Fruit fly (Drosophila melanogaster) whole organism, prepupa: ENCODE measurements around the gene Dlic.

Source experiments
- CG10631 ChIP-seq: fragments of 200-800 bp; sonication (Bioruptor generic); optimal IDR thresholded peaks from 2 replicates; lab custom pipeline; 2016; ENCODE audit warnings: missing biosample characterization, missing genetic modification characterization
- CG10669 ChIP-seq: fragments of 200-800 bp; sonication (Bioruptor generic); optimal IDR thresholded peaks from 3 replicates; lab custom pipeline; 2018; ENCODE audit warnings: missing biosample characterization, mild to moderate bottlenecking, missing genetic modification characterization, moderate library complexity
- CG11762 ChIP-seq: fragments of 200-800 bp; sonication (Bioruptor generic); optimal IDR thresholded peaks from 3 replicates; lab custom pipeline; 2016; ENCODE audit warnings: missing biosample characterization, missing genetic modification characterization; ENCODE audit not compliant: insufficient read depth
- CG15336 ChIP-seq: fragments of 200-800 bp; sonication (Bioruptor generic); IDR thresholded peaks from 2 replicates; pipeline ENCODE4 v1.3.6; 2022; ENCODE audit warnings: missing biosample characterization, missing genetic modification characterization
- CG16779 ChIP-seq: fragments of 200-800 bp; sonication (Bioruptor generic); optimal IDR thresholded peaks from 3 replicates; lab custom pipeline; 2017; ENCODE audit warnings: missing biosample characterization, mild to moderate bottlenecking, missing genetic modification characterization
- CG3032 ChIP-seq: fragments of 200-800 bp; optimal IDR thresholded peaks from 2 replicates; lab custom pipeline; 2019; ENCODE audit warnings: missing biosample characterization, mild to moderate bottlenecking, missing genetic modification characterization, moderate library complexity
- CG31627 ChIP-seq: fragments of 200-800 bp; sonication (Bioruptor generic); optimal IDR thresholded peaks from 3 replicates; lab custom pipeline; 2016; ENCODE audit warnings: missing biosample characterization, missing genetic modification characterization
- CG32006 ChIP-seq: fragments of 200-800 bp; sonication (Bioruptor generic); optimal IDR thresholded peaks from 3 replicates; lab custom pipeline; 2017; ENCODE audit warnings: missing biosample characterization, mild to moderate bottlenecking, missing genetic modification characterization
- CG34406 ChIP-seq: fragments of 200-800 bp; sonication (Bioruptor generic); optimal IDR thresholded peaks from 3 replicates; lab custom pipeline; 2016; ENCODE audit warnings: missing biosample characterization, missing genetic modification characterization
- CG3919 ChIP-seq: fragments of 200-800 bp; sonication (Bioruptor generic); optimal IDR thresholded peaks from 3 replicates; lab custom pipeline; 2016; ENCODE audit warnings: missing biosample characterization, missing genetic modification characterization
- CG6276 ChIP-seq: fragments of 200-800 bp; sonication (Bioruptor generic); optimal IDR thresholded peaks from 2 replicates; lab custom pipeline; 2017; ENCODE audit warnings: missing biosample characterization, mild to moderate bottlenecking, missing genetic modification characterization
- CG6792 ChIP-seq: fragments of 200-800 bp; sonication (Bioruptor generic); optimal IDR thresholded peaks from 3 replicates; lab custom pipeline; 2016; ENCODE audit warnings: missing biosample characterization, missing genetic modification characterization
- CG6808 ChIP-seq: fragments of 200-800 bp; sonication (Bioruptor generic); optimal IDR thresholded peaks from 3 replicates; lab custom pipeline; 2017; ENCODE audit warnings: missing biosample characterization, missing genetic modification characterization, mild to moderate bottlenecking, moderate library complexity, missing genetic modification reagents
- CG6854 ChIP-seq: fragments of 200-800 bp; sonication (Bioruptor generic); optimal IDR thresholded peaks from 2 replicates; lab custom pipeline; 2017; ENCODE audit warnings: missing biosample characterization, mild to moderate bottlenecking, missing genetic modification characterization
- CG8119 ChIP-seq: fragments of 200-800 bp; sonication (Bioruptor generic); IDR thresholded peaks from 3 replicates; pipeline ENCODE4 v1.3.6; 2022; ENCODE audit warnings: missing biosample characterization, missing genetic modification characterization
- CG8319 ChIP-seq: fragments of 200-800 bp; sonication (Bioruptor generic); optimal IDR thresholded peaks from 3 replicates; lab custom pipeline; 2016; ENCODE audit warnings: missing biosample characterization, missing genetic modification characterization
- CG8632 ChIP-seq: fragments of 200-800 bp; sonication (Bioruptor generic); optimal IDR thresholded peaks from 3 replicates; lab custom pipeline; 2016; ENCODE audit warnings: missing biosample characterization, missing genetic modification characterization
- Eip75B ChIP-seq: fragments of 200-800 bp; sonication (Bioruptor generic); optimal IDR thresholded peaks from 3 replicates; lab custom pipeline; 2016; ENCODE audit warnings: missing biosample characterization, missing genetic modification characterization
- Eip78C ChIP-seq: fragments of 200-800 bp; sonication (Bioruptor generic); peaks from one replicate; lab custom pipeline; 2016; ENCODE audit warnings: missing biosample characterization, missing genetic modification characterization
- Ets21C ChIP-seq: fragments of 200-800 bp; sonication (Bioruptor generic); optimal IDR thresholded peaks from 3 replicates; lab custom pipeline; 2016; ENCODE audit warnings: missing biosample characterization, missing genetic modification characterization
- Ets96B ChIP-seq: fragments of 200-800 bp; optimal IDR thresholded peaks from 2 replicates; lab custom pipeline; 2019; ENCODE audit warnings: missing biosample characterization, mild to moderate bottlenecking, missing genetic modification characterization, moderate library complexity
- Hr38 ChIP-seq: sonication (Bioruptor generic); optimal IDR thresholded peaks from 2 replicates; lab custom pipeline; 2016; ENCODE audit warnings: missing biosample characterization, missing genetic modification characterization
- Hr39 ChIP-seq: fragments of 200-800 bp; sonication (Bioruptor generic); optimal IDR thresholded peaks from 2 replicates; lab custom pipeline; 2016; ENCODE audit warnings: missing biosample characterization, missing genetic modification characterization
- Hr4 ChIP-seq: fragments of 200-800 bp; sonication (Bioruptor generic); optimal IDR thresholded peaks from 3 replicates; lab custom pipeline; 2016; ENCODE audit warnings: missing biosample characterization, missing genetic modification characterization
- Lpt ChIP-seq: fragments of 200-800 bp; sonication (Bioruptor generic); optimal IDR thresholded peaks from 3 replicates; lab custom pipeline; 2016; ENCODE audit warnings: missing biosample characterization, missing genetic modification characterization
- Met ChIP-seq: fragments of 200-800 bp; sonication (Bioruptor generic); optimal IDR thresholded peaks from 3 replicates; lab custom pipeline; 2016; ENCODE audit warnings: missing biosample characterization, missing genetic modification characterization
- OdsH ChIP-seq: fragments of 200-800 bp; sonication (Bioruptor generic); optimal IDR thresholded peaks from 3 replicates; lab custom pipeline; 2016; ENCODE audit warnings: missing biosample characterization, missing genetic modification characterization
- Smox ChIP-seq: fragments of 200-800 bp; sonication (Bioruptor generic); optimal IDR thresholded peaks from 3 replicates; lab custom pipeline; 2016; ENCODE audit warnings: missing biosample characterization, missing genetic modification characterization
- Sox102F ChIP-seq: fragments of 200-800 bp; sonication (Bioruptor generic); optimal IDR thresholded peaks from 2 replicates; lab custom pipeline; 2016; ENCODE audit warnings: missing biosample characterization, mild to moderate bottlenecking, missing genetic modification characterization
- Sox14 ChIP-seq: fragments of 200-800 bp; sonication (Bioruptor generic); optimal IDR thresholded peaks from 3 replicates; lab custom pipeline; 2016; ENCODE audit warnings: missing biosample characterization, missing genetic modification characterization
- Sox15 ChIP-seq: fragments of 200-800 bp; sonication (Bioruptor generic); optimal IDR thresholded peaks from 3 replicates; lab custom pipeline; 2016; ENCODE audit warnings: missing biosample characterization, missing genetic modification characterization
- achi ChIP-seq: fragments of 200-800 bp; sonication (Bioruptor generic); optimal IDR thresholded peaks from 3 replicates; lab custom pipeline; 2016; ENCODE audit warnings: missing biosample characterization, missing genetic modification characterization
- acj6 ChIP-seq: fragments of 200-800 bp; sonication (Bioruptor generic); optimal IDR thresholded peaks from 3 replicates; lab custom pipeline; 2016; ENCODE audit warnings: missing biosample characterization, missing genetic modification characterization
- cyc ChIP-seq: fragments of 200-800 bp; sonication (Bioruptor generic); optimal IDR thresholded peaks from 3 replicates; lab custom pipeline; 2016; ENCODE audit warnings: missing biosample characterization, missing genetic modification characterization
- dsx ChIP-seq: fragments of 200-800 bp; optimal IDR thresholded peaks from 3 replicates; lab custom pipeline; 2019; ENCODE audit warnings: missing biosample characterization, mild to moderate bottlenecking, missing genetic modification characterization, moderate library complexity; ENCODE audit not compliant: poor library complexity, severe bottlenecking
- eg ChIP-seq: fragments of 200-800 bp; sonication (Bioruptor generic); IDR thresholded peaks from 3 replicates; pipeline ENCODE4 v1.3.6; 2022; ENCODE audit warnings: missing biosample characterization, missing genetic modification characterization
- esn ChIP-seq: fragments of 200-800 bp; sonication (Bioruptor generic); optimal IDR thresholded peaks from 2 replicates; lab custom pipeline; 2016; ENCODE audit warnings: missing biosample characterization, mild to moderate bottlenecking, missing genetic modification characterization, moderate library complexity
- fd59A ChIP-seq: fragments of 200-800 bp; sonication (Bioruptor generic); optimal IDR thresholded peaks from 2 replicates; lab custom pipeline; 2017; ENCODE audit warnings: missing biosample characterization, mild to moderate bottlenecking, missing genetic modification characterization, missing genetic modification reagents
- fd85E ChIP-seq: fragments of 200-800 bp; sonication (Bioruptor generic); optimal IDR thresholded peaks from 3 replicates; lab custom pipeline; 2016; ENCODE audit warnings: missing biosample characterization, missing genetic modification characterization
- fkh ChIP-seq: fragments of 200-800 bp; sonication (Bioruptor generic); optimal IDR thresholded peaks from 3 replicates; lab custom pipeline; 2017; ENCODE audit warnings: missing biosample characterization, mild to moderate bottlenecking, missing genetic modification characterization, moderate library complexity
- net ChIP-seq: fragments of 200-800 bp; sonication (Bioruptor generic); optimal IDR thresholded peaks from 3 replicates; lab custom pipeline; 2016; ENCODE audit warnings: missing biosample characterization, missing genetic modification characterization
- pdm3 ChIP-seq: fragments of 200-800 bp; sonication (Bioruptor generic); optimal IDR thresholded peaks from 3 replicates; lab custom pipeline; 2016; ENCODE audit warnings: missing biosample characterization, missing genetic modification characterization
- salr ChIP-seq, 2 experiments: fragments of 200-800 bp; sonication (Bioruptor generic); optimal IDR thresholded peaks; 3 replicates each; lab custom pipeline; 2016 to 2018; ENCODE audit warnings: missing biosample characterization in 2 of 2, missing genetic modification characterization in 2 of 2, mild to moderate bottlenecking in 1 of 2
- spab ChIP-seq: fragments of 200-800 bp; sonication (Bioruptor generic); optimal IDR thresholded peaks from 2 replicates; lab custom pipeline; 2017; ENCODE audit warnings: missing biosample characterization, mild to moderate bottlenecking, missing genetic modification characterization, missing genetic modification reagents
- svp ChIP-seq: fragments of 200-800 bp; sonication (Bioruptor generic); peaks from one replicate; lab custom pipeline; 2016; ENCODE audit warnings: missing biosample characterization, missing genetic modification characterization
- topi ChIP-seq: fragments of 200-800 bp; sonication (Bioruptor generic); optimal IDR thresholded peaks from 3 replicates; lab custom pipeline; 2016; ENCODE audit warnings: missing biosample characterization, missing genetic modification characterization
- vri ChIP-seq: fragments of 200-800 bp; sonication (Bioruptor generic); optimal IDR thresholded peaks from 3 replicates; lab custom pipeline; 2016; ENCODE audit warnings: missing biosample characterization, mild to moderate bottlenecking, missing genetic modification characterization

The Dlic gene

DNA sequence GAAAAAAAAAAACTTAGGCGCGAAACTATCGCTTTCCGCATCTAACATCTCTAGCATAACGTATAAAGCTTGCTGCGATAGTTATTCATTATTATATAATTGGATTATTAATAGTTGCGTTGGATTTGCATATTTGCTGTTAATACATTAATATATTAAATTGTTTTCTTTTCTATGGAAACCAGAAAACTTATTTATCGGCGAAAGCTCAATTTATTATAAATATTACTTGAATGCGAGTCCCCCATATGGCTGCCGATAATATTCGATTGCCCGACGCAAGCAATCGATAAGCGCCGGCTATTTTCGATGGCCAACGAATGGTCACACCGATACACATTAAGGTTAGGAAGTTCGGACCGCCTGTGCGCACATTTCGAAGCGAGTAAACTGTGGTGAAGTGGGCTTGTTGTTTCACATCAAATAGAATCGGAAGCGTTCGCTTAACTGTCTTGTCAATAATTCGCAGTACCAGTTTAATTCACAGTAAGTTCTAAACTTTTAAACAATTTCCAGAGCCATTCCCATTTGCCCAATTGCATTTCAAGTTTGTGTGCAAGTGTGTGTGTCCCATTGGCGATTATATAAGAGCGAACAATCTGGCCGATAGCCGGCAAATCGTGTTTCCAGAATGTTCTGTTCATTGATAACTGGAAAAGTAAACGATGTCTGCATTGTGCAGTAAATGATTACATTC is 45.9 kb upstream of the Dlic start, which contains the start of gene Hsp60A (continued):
- no peak for TF ChIP-seq Sox102F
- peak; percentile 15 for TF ChIP-seq cyc (GFP tag; lab: Kevin White, UChicago)
- TF ChIP-seq OdsH (GFP tag; lab: Kevin White, UChicago), result peak; percentile 53
- TF ChIP-seq CG10669 (GFP tag; lab: Kevin White, UChicago), result peak; percentile 16
- no peak for TF ChIP-seq spab (GFP tag; lab: Kevin White, UChicago)
- peak; percentile 52 for TF ChIP-seq Ets96B
- peak; percentile 50 for TF ChIP-seq Smox
- TF ChIP-seq CG8119 (GFP tag; lab: Robert Waterston, UW), result no peak
- TF ChIP-seq Lpt (GFP tag; lab: Kevin White, UChicago), result no peak
- peak; percentile 18 for TF ChIP-seq CG34406 (GFP tag; lab: Kevin White, UChicago)
- TF ChIP-seq fkh (GFP tag; lab: Kevin White, UChicago), result no peak
- TF ChIP-seq CG32006 (GFP tag; lab: Kevin White, UChicago), result peak; percentile 30
- no peak for TF ChIP-seq CG11762
- no peak for TF ChIP-seq net (GFP tag; lab: Kevin White, UChicago)
- TF ChIP-seq CG31627 (GFP tag; lab: Kevin White, UChicago), result peak; percentile 48
- peak; percentile 2 for TF ChIP-seq CG8632 (GFP tag; lab: Kevin White, UChicago)
- no peak for TF ChIP-seq CG6792 (GFP tag; lab: Kevin White, UChicago)
- TF ChIP-seq Hr4 (GFP tag; lab: Kevin White, UChicago), result peak; percentile 31
- TF ChIP-seq CG15336 (GFP tag; lab: Robert Waterston, UW), result no peak
- TF ChIP-seq CG6854 (GFP tag; lab: Kevin White, UChicago), result peak; percentile 34
- TF ChIP-seq vri, result peak; percentile 97
- peak; percentile 54 for TF ChIP-seq esn (GFP tag; lab: Kevin White, UChicago)
- TF ChIP-seq CG10631, result peak; percentile 42
- no peak for TF ChIP-seq dsx

DNA sequence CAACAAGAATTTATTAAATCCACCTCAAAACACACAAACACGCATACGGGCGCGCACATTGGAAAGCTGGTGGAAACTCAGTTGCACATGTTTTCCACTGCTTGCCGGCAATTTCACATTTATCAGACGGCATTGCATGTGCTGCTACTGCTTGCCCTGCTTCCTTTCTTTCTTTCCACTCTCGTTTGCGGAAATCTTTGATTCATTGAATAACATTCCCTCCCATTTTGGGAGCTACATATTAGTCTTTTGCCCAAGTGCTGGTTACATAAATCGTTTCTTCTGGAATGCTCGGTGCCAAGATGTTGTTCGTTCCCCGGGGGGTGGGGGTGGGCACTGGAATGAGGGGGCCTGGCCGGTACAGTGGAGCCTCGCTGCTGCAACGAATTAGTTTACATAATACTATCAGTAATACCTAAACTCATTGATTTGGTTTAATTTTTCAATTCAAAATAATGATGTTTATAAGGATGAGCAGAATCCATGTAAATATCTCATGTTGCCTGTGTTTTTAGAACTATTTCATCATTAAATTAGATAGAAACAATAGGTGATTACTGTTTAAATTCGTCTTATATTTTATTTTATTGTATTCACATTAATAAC is 45.3 kb upstream of the Dlic start:
- TF ChIP-seq CG10669 (GFP tag; lab: Kevin White, UChicago) (no peak), acj6 (GFP tag; lab: Kevin White, UChicago) (no peak), Eip75B (no peak), CG3032 (tag; lab: Kevin White, UChicago) (peak; percentile 22), Hr4 (GFP tag; lab: Kevin White, UChicago) (no peak), CG6792 (GFP tag; lab: Kevin White, UChicago) (no peak), CG31627 (GFP tag; lab: Kevin White, UChicago) (no peak), CG6276 (GFP tag; lab: Kevin White, UChicago) (no peak), spab (GFP tag; lab: Kevin White, UChicago) (no peak), Ets21C (GFP tag; lab: Kevin White, UChicago) (no peak), pdm3 (GFP tag; lab: Kevin White, UChicago) (no peak), achi (GFP tag; lab: Kevin White, UChicago) (no peak), Met (GFP tag; lab: Kevin White, UChicago) (no peak), CG6808 (GFP tag; lab: Kevin White, UChicago) (no peak), Sox102F (no peak), Smox (no peak), Eip78C (GFP tag; lab: Kevin White, UChicago) (no peak), fd59A (GFP tag; lab: Kevin White, UChicago) (no peak), eg (GFP tag; lab: Robert Waterston, UW) (peak; percentile 75), CG10631 (no peak), CG8119 (GFP tag; lab: Robert Waterston, UW) (peak; percentile 52; the same call in 2 of the 3 replicates), svp (no peak), CG8319 (no peak), Sox15 (GFP tag; lab: Kevin White, UChicago) (no peak), CG8632 (GFP tag; lab: Kevin White, UChicago) (no peak), CG3919 (GFP tag; lab: Kevin White, UChicago) (no peak), Hr38 (GFP tag; lab: Kevin White, UChicago) (no peak), topi (GFP tag; lab: Kevin White, UChicago) (no peak), Hr39 (GFP tag; lab: Kevin White, UChicago) (no peak), CG11762 (no peak), fd85E (GFP tag; lab: Kevin White, UChicago) (no peak), salr (GFP tag; optimal IDR thresholded peaks at IDR 0.05; lab: Kevin White, UChicago) (no peak), Sox14 (GFP tag; lab: Kevin White, UChicago) (no peak), CG16779 (tag; lab: Kevin White, UChicago) (no peak), CG6854 (GFP tag; lab: Kevin White, UChicago) (no peak), dsx (no peak)
